Fruit fly (Drosophila melanogaster) whole organism, wandering third instar larva: ENCODE data around the gene CG42758.

Experiments
- CG9705 ChIP-seq: fragments of 200-800 bp; sonication (Bioruptor generic); optimal IDR thresholded peaks from 2 replicates; lab custom pipeline; 2018; ENCODE audit warnings: missing biosample characterization, mild to moderate bottlenecking, missing genetic modification characterization
- Hr78 ChIP-seq: fragments of >200 bp; optimal IDR thresholded peaks from 2 replicates; lab custom pipeline; 2017; ENCODE audit warnings: missing biosample characterization, missing genetic modification characterization
- Jra ChIP-seq: sonication (Bioruptor generic); optimal IDR thresholded peaks from 2 replicates; lab custom pipeline; 2016; ENCODE audit warnings: missing biosample characterization, missing genetic modification characterization
- N ChIP-seq: fragments of >200 bp; optimal IDR thresholded peaks from 2 replicates; lab custom pipeline; 2018; ENCODE audit warnings: missing biosample characterization, missing external identifiers, missing genetic modification characterization
- OdsH ChIP-seq: fragments of 200-800 bp; sonication (Bioruptor generic); optimal IDR thresholded peaks from 2 replicates; lab custom pipeline; 2016; ENCODE audit warnings: missing biosample characterization, mild to moderate bottlenecking, missing genetic modification characterization
- Vsx2 ChIP-seq: fragments of 200-300, 225-300 bp; sonication (Bioruptor generic); optimal IDR thresholded peaks from 2 replicates; lab custom pipeline; 2018; ENCODE audit warnings: missing biosample characterization, missing genetic modification characterization; ENCODE audit not compliant: partially characterized antibody
- dl ChIP-seq, 2 experiments: fragments of 175-275, 200-275 bp in 1 of 2; fragments of 200-275 bp in 1 of 2; sonication (Bioruptor generic); optimal IDR thresholded peaks; lab custom pipeline; 2018; ENCODE audit warnings: mild to moderate bottlenecking in 2 of 2, missing biosample characterization in 2 of 2, missing genetic modification characterization in 2 of 2, moderate library complexity in 2 of 2; ENCODE audit not compliant: partially characterized antibody in 2 of 2, insufficient read depth in 1 of 2
- dmrt93B ChIP-seq: fragments of 200-800 bp; sonication (Bioruptor generic); optimal IDR thresholded peaks from 2 replicates; lab custom pipeline; 2018; ENCODE audit warnings: missing biosample characterization, mild to moderate bottlenecking, missing genetic modification characterization
- ey ChIP-seq: fragments of 200-800 bp; sonication (Bioruptor generic); optimal IDR thresholded peaks from 2 replicates; lab custom pipeline; 2016; ENCODE audit warnings: missing biosample characterization, missing genetic modification characterization
- h ChIP-seq: fragments of 200-800 bp; sonication (Bioruptor generic); optimal IDR thresholded peaks from 3 replicates; lab custom pipeline; 2016; ENCODE audit warnings: missing biosample characterization, mild to moderate bottlenecking, missing genetic modification characterization
- jim ChIP-seq: fragments of 175-275, 200-325 bp; sonication (Bioruptor generic); optimal IDR thresholded peaks from 2 replicates; lab custom pipeline; 2016; ENCODE audit warnings: missing biosample characterization, mild to moderate bottlenecking, missing genetic modification characterization
- pan ChIP-seq: fragments of >200 bp; optimal IDR thresholded peaks from 2 replicates; lab custom pipeline; 2017
- psq ChIP-seq: fragments of 200-800 bp; sonication (Bioruptor generic); optimal IDR thresholded peaks from 3 replicates; lab custom pipeline; 2017; ENCODE audit warnings: missing biosample characterization, mild to moderate bottlenecking, missing genetic modification characterization, moderate library complexity
- sv ChIP-seq: fragments of 200-800 bp; sonication (Bioruptor generic); optimal IDR thresholded peaks from 3 replicates; lab custom pipeline; 2016; ENCODE audit warnings: missing biosample characterization, missing genetic modification characterization

- TF ChIP-seq Hr78 (GFP tag; lab: Kevin White, UChicago) (no peak), OdsH (GFP tag; lab: Kevin White, UChicago) (no peak), h (GFP tag; lab: Kevin White, UChicago) (no peak), jim (GFP tag; lab: Kevin White, UChicago) (no peak), sv (GFP tag; lab: Kevin White, UChicago) (no peak), psq (GFP tag; lab: Kevin White, UChicago) (no peak), pan (lab: Kevin White, UChicago) (no peak), Jra (GFP tag; lab: Kevin White, UChicago) (no peak), CG9705 (GFP tag; lab: Kevin White, UChicago) (no peak), ey (no peak), dmrt93B (GFP tag; lab: Kevin White, UChicago) (no peak), dl (GFP tag; optimal IDR thresholded peaks at IDR 0.05; lab: Kevin White, UChicago; ENCODE audit: insufficient read depth in 1 of 2, partially characterized antibody in 2 of 2) (no peak), Vsx2 (GFP tag; lab: Kevin White, UChicago) (no peak), N (GFP tag; lab: Kevin White, UChicago) (no peak)
Measured at dm6 chr3L:14582736-14583135, 15.5 kb downstream of the CG42758 start.
